Fruit fly (Drosophila melanogaster): ENCODE measurements around the gene ICA69.

Gene ICA69

DNA sequence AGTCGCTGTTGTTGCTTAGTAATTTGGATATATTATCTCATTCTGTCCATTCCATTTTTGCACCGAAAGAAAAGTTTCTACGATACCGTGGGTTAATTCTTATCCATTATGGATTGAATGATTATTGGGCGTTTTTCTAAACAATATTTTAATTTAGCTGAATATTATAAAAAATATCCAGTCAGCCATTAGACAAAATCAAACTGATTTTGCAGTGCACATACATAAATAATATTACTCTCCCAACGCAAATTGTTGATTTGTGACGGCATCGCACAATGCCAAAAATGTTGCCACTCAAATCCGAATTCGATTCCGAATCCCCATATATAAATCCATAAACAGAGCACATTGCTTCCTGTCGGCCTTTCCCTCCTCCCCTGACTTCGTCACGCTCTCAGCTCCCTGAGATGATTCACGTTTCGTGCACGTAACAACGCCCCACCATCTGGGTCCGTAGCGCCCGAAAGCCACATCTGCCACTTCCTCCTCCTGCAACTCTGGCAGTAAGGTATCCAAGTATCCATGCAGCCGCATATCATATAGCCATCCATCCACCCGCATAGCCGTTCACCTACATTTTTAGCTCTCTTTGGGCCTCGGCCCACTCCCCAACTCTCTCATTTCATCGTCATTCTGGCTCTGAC is 45.8 kb downstream of the ICA69 start (continued):
- peak; percentile 63 for TF ChIP-seq CG8119 (GFP tag; IDR thresholded peaks at IDR 0.05)
- peak; percentile 14 for TF ChIP-seq CG6808 (GFP tag; optimal IDR thresholded peaks at IDR 0.05)
- TF ChIP-seq Eip75B (GFP tag; optimal IDR thresholded peaks at IDR 0.05), result peak; percentile 34
- TF ChIP-seq acj6 (GFP tag; optimal IDR thresholded peaks at IDR 0.05), result peak; percentile 71
- TF ChIP-seq Sox102F (GFP tag; optimal IDR thresholded peaks at IDR 0.05), result peak; percentile 61
- peak; percentile 70 for TF ChIP-seq pdm3 (GFP tag; optimal IDR thresholded peaks at IDR 0.05)
- TF ChIP-seq CG32006 (GFP tag; optimal IDR thresholded peaks at IDR 0.05), result peak; percentile 76
- peak; percentile 12 for TF ChIP-seq Lpt (GFP tag; optimal IDR thresholded peaks at IDR 0.05)

All from whole organism, prepupa.